Fruit fly (Drosophila melanogaster) whole organism, embryonic: ENCODE data around the gene r2d2.

Experiments
- Antp ChIP-seq: fragments of 200-800 bp; sonication (Bioruptor generic); optimal IDR thresholded peaks from 3 replicates; lab custom pipeline; 2016; ENCODE audit warnings: missing biosample characterization, missing genetic modification characterization
- Bgb ChIP-seq: fragments of 200-800 bp; sonication (Bioruptor generic); IDR thresholded peaks from 2 replicates; pipeline ENCODE4 v1.3.6; 2022; ENCODE audit warnings: missing biosample characterization, missing genetic modification characterization; ENCODE audit not compliant: partially characterized antibody
- CG10267 ChIP-seq: fragments of 200-800 bp; sonication (Bioruptor generic); optimal IDR thresholded peaks from 2 replicates; lab custom pipeline; 2018; ENCODE audit warnings: missing biosample characterization, mild to moderate bottlenecking, missing genetic modification characterization, moderate library complexity
- CG10366 ChIP-seq: fragments of 200-800 bp; sonication (Bioruptor generic); IDR thresholded peaks from 2 replicates; pipeline ENCODE4 v1.3.6; 2022; ENCODE audit warnings: missing biosample characterization, missing genetic modification characterization
- CG10543 ChIP-seq: fragments of 200-800 bp; sonication (Bioruptor generic); optimal IDR thresholded peaks from 3 replicates; lab custom pipeline; 2017; ENCODE audit warnings: missing biosample characterization, mild to moderate bottlenecking, missing genetic modification characterization, moderate library complexity
- CG10654 ChIP-seq: fragments of 200-800 bp; sonication (Bioruptor generic); optimal IDR thresholded peaks from 2 replicates; lab custom pipeline; 2016; ENCODE audit warnings: missing biosample characterization, missing genetic modification characterization
- CG11456 ChIP-seq: fragments of 200-800 bp; sonication (Bioruptor generic); IDR thresholded peaks from 3 replicates; pipeline ENCODE4 v1.3.6; 2022; ENCODE audit warnings: missing biosample characterization, missing genetic modification characterization
- CG12744 ChIP-seq: fragments of 200-800 bp; sonication (Bioruptor generic); optimal IDR thresholded peaks from 2 replicates; lab custom pipeline; 2016; ENCODE audit warnings: missing biosample characterization, missing genetic modification characterization
- CG13424 ChIP-seq: fragments of 200-800 bp; sonication (Bioruptor generic); optimal IDR thresholded peaks from 2 replicates; lab custom pipeline; 2019; ENCODE audit warnings: missing biosample characterization, mild to moderate bottlenecking, missing genetic modification characterization, moderate library complexity
- CG15011 ChIP-seq: fragments of 200-800 bp; sonication (Bioruptor generic); optimal IDR thresholded peaks from 3 replicates; lab custom pipeline; 2018; ENCODE audit warnings: missing biosample characterization, mild to moderate bottlenecking, missing genetic modification characterization
- CG15514 ChIP-seq: fragments of 200-800 bp; sonication (Bioruptor generic); optimal IDR thresholded peaks from 3 replicates; lab custom pipeline; 2017; ENCODE audit warnings: missing biosample characterization, missing genetic modification characterization, mild to moderate bottlenecking, moderate library complexity, missing genetic modification reagents
- CG31365 ChIP-seq: fragments of 200-800 bp; sonication (Bioruptor generic); optimal IDR thresholded peaks from 2 replicates; lab custom pipeline; 2018; ENCODE audit warnings: missing biosample characterization, mild to moderate bottlenecking, missing genetic modification characterization
- CG3407 ChIP-seq: fragments of 200-800 bp; sonication (Bioruptor generic); optimal IDR thresholded peaks from 2 replicates; lab custom pipeline; 2018; ENCODE audit warnings: missing biosample characterization, mild to moderate bottlenecking, missing genetic modification characterization
- CG3726 ChIP-seq: fragments of 200-800 bp; sonication (Bioruptor generic); IDR thresholded peaks from 3 replicates; pipeline ENCODE4, ENCODE4 v1.3.6; 2022; ENCODE audit warnings: missing biosample characterization, missing genetic modification characterization
- CG4707 ChIP-seq: fragments of 200-800 bp; sonication (Bioruptor generic); optimal IDR thresholded peaks from 2 replicates; lab custom pipeline; 2018; ENCODE audit warnings: missing biosample characterization, mild to moderate bottlenecking, missing genetic modification characterization, moderate library complexity
- CG5180 ChIP-seq: fragments of 200-800 bp; sonication (Bioruptor generic); optimal IDR thresholded peaks from 3 replicates; lab custom pipeline; 2017; ENCODE audit warnings: missing biosample characterization, missing genetic modification characterization, mild to moderate bottlenecking, moderate library complexity, missing genetic modification reagents
- CG6272 ChIP-seq: fragments of 200-800 bp; sonication (Bioruptor generic); IDR thresholded peaks from 2 replicates; pipeline ENCODE4 v1.3.6; 2022; ENCODE audit warnings: missing biosample characterization, missing genetic modification characterization
- CG9609 ChIP-seq: fragments of 200-800 bp; sonication (Bioruptor generic); optimal IDR thresholded peaks from 3 replicates; lab custom pipeline; 2016; ENCODE audit warnings: missing biosample characterization, missing genetic modification characterization
- Dek ChIP-seq: fragments of 200-800 bp; sonication (Bioruptor generic); optimal IDR thresholded peaks from 3 replicates; lab custom pipeline; 2019; ENCODE audit warnings: missing biosample characterization, mild to moderate bottlenecking, missing genetic modification characterization, moderate library complexity
- E2f2 ChIP-seq: fragments of 200-800 bp; sonication (Bioruptor generic); IDR thresholded peaks from 2 replicates; pipeline ENCODE4 v1.3.6; 2022; ENCODE audit warnings: missing biosample characterization, missing genetic modification characterization
- Eip74EF ChIP-seq, 2 experiments: fragments of 200-800 bp in 1 of 2; fragments of >200 bp in 1 of 2; sonication (Bioruptor generic) in 1 of 2; optimal IDR thresholded peaks; 2 replicates each; lab custom pipeline; 2017 to 2019; ENCODE audit warnings: missing biosample characterization in 2 of 2, missing genetic modification characterization in 2 of 2, mild to moderate bottlenecking in 1 of 2, moderate library complexity in 1 of 2
- Ets97D ChIP-seq: fragments of 200-800 bp; sonication (Bioruptor generic); optimal IDR thresholded peaks from 3 replicates; lab custom pipeline; 2016; ENCODE audit warnings: missing biosample characterization, missing genetic modification characterization
- Hr3 ChIP-seq: fragments of 200-800 bp; sonication (Bioruptor generic); optimal IDR thresholded peaks from 3 replicates; lab custom pipeline; 2016; ENCODE audit warnings: missing biosample characterization, missing genetic modification characterization
- MESR4 ChIP-seq: fragments of 200-800 bp; sonication (Bioruptor generic); optimal IDR thresholded peaks from 2 replicates; lab custom pipeline; 2018; ENCODE audit warnings: missing biosample characterization, mild to moderate bottlenecking, missing genetic modification characterization, moderate library complexity
- Myb ChIP-seq: fragments of 200-800 bp; sonication (Bioruptor generic); optimal IDR thresholded peaks from 2 replicates; lab custom pipeline; 2016; ENCODE audit warnings: missing biosample characterization, missing genetic modification characterization
- NFAT ChIP-seq: fragments of 200-800 bp; sonication (Bioruptor generic); IDR thresholded peaks from 2 replicates; pipeline ENCODE4 v1.3.6; 2022; ENCODE audit warnings: missing biosample characterization, missing genetic modification characterization
- PHDP ChIP-seq: fragments of 200-800 bp; sonication (Bioruptor generic); optimal IDR thresholded peaks from 3 replicates; lab custom pipeline; 2018; ENCODE audit warnings: missing biosample characterization, mild to moderate bottlenecking, missing genetic modification characterization, moderate library complexity
- Rfx ChIP-seq: fragments of 200-800 bp; sonication (Bioruptor generic); IDR thresholded peaks from 2 replicates; pipeline ENCODE4 v1.3.6; 2022; ENCODE audit warnings: missing biosample characterization, missing genetic modification characterization
- Spps ChIP-seq: fragments of 200-800 bp; sonication (Bioruptor generic); optimal IDR thresholded peaks from 2 replicates; lab custom pipeline; 2018; ENCODE audit warnings: missing biosample characterization, mild to moderate bottlenecking, missing genetic modification characterization
- bsh ChIP-seq, 2 experiments: fragments of 200-800 bp; sonication (Bioruptor generic); optimal IDR thresholded peaks; 2 replicates each; lab custom pipeline; 2017 to 2018; ENCODE audit warnings: mild to moderate bottlenecking in 2 of 2, missing biosample characterization in 2 of 2, missing genetic modification characterization in 2 of 2, moderate library complexity in 1 of 2
- cad ChIP-seq: fragments of >200 bp; optimal IDR thresholded peaks from 2 replicates; lab custom pipeline; 2017; ENCODE audit warnings: missing biosample characterization, missing genetic modification characterization
- dan ChIP-seq: fragments of 200-800 bp; sonication (Bioruptor generic); IDR thresholded peaks from 2 replicates; pipeline ENCODE4 v1.3.6; 2022; ENCODE audit warnings: missing biosample characterization, missing genetic modification characterization
- dati ChIP-seq: fragments of 200-800 bp; sonication (Bioruptor generic); IDR thresholded peaks from 2 replicates; pipeline ENCODE4 v1.3.6; 2022; ENCODE audit warnings: missing biosample characterization, missing genetic modification characterization
- ftz-f1 ChIP-seq: fragments of 200-800 bp; sonication (Bioruptor generic); optimal IDR thresholded peaks from 2 replicates; lab custom pipeline; 2016; ENCODE audit warnings: missing biosample characterization, missing genetic modification characterization
- gcm ChIP-seq: fragments of 200-800 bp; sonication (Bioruptor generic); optimal IDR thresholded peaks from 2 replicates; lab custom pipeline; 2019; ENCODE audit warnings: missing biosample characterization, mild to moderate bottlenecking, missing genetic modification characterization, moderate library complexity
- gem ChIP-seq: fragments of 200-800 bp; sonication (Bioruptor generic); optimal IDR thresholded peaks from 2 replicates; lab custom pipeline; 2019; ENCODE audit warnings: missing biosample characterization, mild to moderate bottlenecking, missing genetic modification characterization, moderate library complexity
- hbn ChIP-seq: fragments of 200-800 bp; sonication (Bioruptor generic); IDR thresholded peaks from 2 replicates; pipeline ENCODE4 v1.3.6; 2022; ENCODE audit warnings: missing biosample characterization, missing genetic modification characterization; ENCODE audit not compliant: partially characterized antibody
- hkb ChIP-seq, 2 experiments: fragments of 200-800 bp in 1 of 2; fragments of >200 bp in 1 of 2; sonication (Bioruptor generic) in 1 of 2; IDR thresholded peaks in 1 of 2; optimal IDR thresholded peaks in 1 of 2; 2 replicates each; pipeline versions ENCODE4 v1.3.6 to Lab custom; 2017 to 2022; ENCODE audit warnings: missing biosample characterization in 1 of 2, missing genetic modification characterization in 1 of 2
- inv ChIP-seq: fragments of 200-800 bp; sonication (Bioruptor generic); IDR thresholded peaks from 2 replicates; pipeline ENCODE4 v1.3.6; 2022; ENCODE audit warnings: missing biosample characterization, missing genetic modification characterization; ENCODE audit not compliant: partially characterized antibody
- klu ChIP-seq: fragments of 200-800 bp; sonication (Bioruptor generic); IDR thresholded peaks from 2 replicates; pipeline ENCODE4 v1.3.6; 2022; ENCODE audit warnings: missing biosample characterization, missing genetic modification characterization
- p53 ChIP-seq: fragments of 200-800 bp; sonication (Bioruptor generic); optimal IDR thresholded peaks from 2 replicates; lab custom pipeline; 2016; ENCODE audit warnings: missing biosample characterization, missing genetic modification characterization
- pho ChIP-seq: fragments of 200-800 bp; sonication (Bioruptor generic); optimal IDR thresholded peaks from 2 replicates; lab custom pipeline; 2016; ENCODE audit warnings: missing biosample characterization, missing genetic modification characterization
- psq ChIP-seq: fragments of 200-800 bp; sonication (Bioruptor generic); optimal IDR thresholded peaks from 2 replicates; lab custom pipeline; 2017; ENCODE audit warnings: missing biosample characterization, missing genetic modification characterization
- repo ChIP-seq: fragments of 200-800 bp; sonication (Bioruptor generic); optimal IDR thresholded peaks from 2 replicates; lab custom pipeline; 2016; ENCODE audit warnings: missing biosample characterization, missing genetic modification characterization
- scrt ChIP-seq: fragments of 200-800 bp; sonication (Bioruptor generic); optimal IDR thresholded peaks from 2 replicates; lab custom pipeline; 2018; ENCODE audit warnings: missing biosample characterization, mild to moderate bottlenecking, missing genetic modification characterization, moderate library complexity
- sens ChIP-seq: fragments of 200-800 bp; sonication (Bioruptor generic); peaks from one replicate; lab custom pipeline; 2016; ENCODE audit warnings: missing biosample characterization, missing genetic modification characterization
- twi ChIP-seq: fragments of 200-800 bp; optimal IDR thresholded peaks from 2 replicates; lab custom pipeline; 2019; ENCODE audit warnings: missing biosample characterization, mild to moderate bottlenecking, missing genetic modification characterization, moderate library complexity
- vfl ChIP-seq: fragments of 200-800 bp; sonication (Bioruptor generic); optimal IDR thresholded peaks from 2 replicates; lab custom pipeline; 2016; ENCODE audit warnings: missing biosample characterization, missing genetic modification characterization
- zfh1 ChIP-seq: fragments of 200-800 bp; sonication (Bioruptor generic); IDR thresholded peaks from 3 replicates; pipeline ENCODE4 v1.3.6; 2022; ENCODE audit warnings: missing biosample characterization, missing genetic modification characterization

r2d2 gene

DNA sequence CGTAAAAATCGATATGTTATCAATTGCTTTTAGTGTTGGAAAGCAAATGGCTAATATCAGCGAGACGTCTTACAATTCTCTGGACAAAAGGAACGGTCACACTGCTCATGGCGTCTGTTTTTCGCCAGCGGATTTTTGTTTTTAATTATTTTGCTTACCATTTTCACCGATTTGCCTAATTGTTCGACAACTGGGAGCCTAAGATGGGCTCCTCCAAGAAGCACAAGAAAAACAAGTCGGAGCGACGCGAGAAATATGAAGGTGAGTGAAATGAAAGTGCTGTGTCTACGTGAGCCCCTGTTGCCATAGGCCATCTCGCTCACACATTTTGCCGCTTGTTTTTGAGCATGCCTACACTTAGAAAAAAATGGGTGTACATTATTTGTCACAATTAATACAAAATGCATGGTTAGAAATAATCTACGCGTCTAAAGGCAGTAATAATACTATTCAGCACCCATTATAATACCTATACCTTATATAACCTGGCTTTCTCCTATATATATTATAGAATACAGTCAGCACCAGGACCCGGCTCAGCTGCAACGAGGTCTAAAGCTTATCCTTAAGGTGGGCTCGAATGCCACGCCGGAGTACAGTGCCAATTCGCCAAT lies 17.1 kb upstream of the r2d2 start, which contains the start of gene Brd7-9 (continued):
- peak; percentile 52 for TF ChIP-seq Antp (GFP tag; lab: Kevin White, UChicago)
- peak; percentile 76 for TF ChIP-seq E2f2 (GFP tag; lab: Robert Waterston, UW)
- peak; percentile 48 for TF ChIP-seq CG31365 (tag; lab: Kevin White, UChicago)
- peak; percentile 14 for TF ChIP-seq Ets97D (GFP tag; lab: Kevin White, UChicago)
- peak; percentile 79 for TF ChIP-seq PHDP (tag; lab: Kevin White, UChicago)
- peak; percentile 41 for TF ChIP-seq CG5180 (GFP tag; lab: Kevin White, UChicago)
- TF ChIP-seq CG10267: peak; percentile 96
- TF ChIP-seq CG6272 (GFP tag; lab: Robert Waterston, UW): no peak
- peak; percentile 37 for TF ChIP-seq Dek (tag; lab: Kevin White, UChicago)
- TF ChIP-seq repo (GFP tag; lab: Kevin White, UChicago): peak; percentile 15
- TF ChIP-seq dati (GFP tag; lab: Robert Waterston, UW): peak; percentile 80
- peak; percentile 55 for TF ChIP-seq pho (GFP tag; lab: Kevin White, UChicago)
- peak; percentile 48 for TF ChIP-seq CG4707 (GFP tag; lab: Kevin White, UChicago)
- TF ChIP-seq CG12744 (GFP tag; lab: Kevin White, UChicago): peak; percentile 43
- no peak for TF ChIP-seq vfl (GFP tag; lab: Kevin White, UChicago)
- no peak for TF ChIP-seq p53
- no peak for TF ChIP-seq twi (tag; lab: Kevin White, UChicago)
- peak; percentile 72; the same call in 1 of the 3 replicates for TF ChIP-seq CG3726
- peak in 1 of 2 experiments; percentile 76 for TF ChIP-seq bsh (GFP tag; optimal IDR thresholded peaks at IDR 0.05; lab: Kevin White, UChicago)
- TF ChIP-seq inv (GFP tag; lab: Robert Waterston, UW): peak; percentile 30; the same call in 1 of the 2 replicates
- peak; percentile 71 for TF ChIP-seq CG10654 (GFP tag; lab: Kevin White, UChicago)
- peak; percentile 80 for TF ChIP-seq zfh1
- peak; percentile 57 for TF ChIP-seq CG15514 (GFP tag; lab: Kevin White, UChicago)
- TF ChIP-seq hbn (GFP tag; lab: Robert Waterston, UW): no peak; the same call in 1 of the 2 replicates
- peak; percentile 54 for TF ChIP-seq CG13424 (tag; lab: Kevin White, UChicago)
- TF ChIP-seq cad: no peak
- TF ChIP-seq NFAT: peak; percentile 84
- TF ChIP-seq scrt (GFP tag; lab: Kevin White, UChicago): peak; percentile 44
- peak; percentile 73 for TF ChIP-seq CG10366 (GFP tag; lab: Robert Waterston, UW)
- peak; percentile 39 for TF ChIP-seq CG9609 (GFP tag; lab: Kevin White, UChicago)
- peak; percentile 62 for TF ChIP-seq gcm (GFP tag; lab: Kevin White, UChicago)
- peak; percentile 81 for TF ChIP-seq gem
- no peak for TF ChIP-seq psq (GFP tag; lab: Kevin White, UChicago)
- peak; percentile 49 for TF ChIP-seq Hr3 (GFP tag; lab: Kevin White, UChicago)
- TF ChIP-seq Myb (GFP tag; lab: Kevin White, UChicago): no peak
- peak; percentile 94 for TF ChIP-seq sens (GFP tag; lab: Kevin White, UChicago)
- TF ChIP-seq hkb (optimal IDR thresholded peaks at IDR 0.05; lab: Kevin White, UChicago): no peak
- peak; percentile 91 for TF ChIP-seq hkb (GFP tag; IDR thresholded peaks at IDR 0.05; lab: Robert Waterston, UW)
- peak; percentile 45 for TF ChIP-seq CG15011 (GFP tag; lab: Kevin White, UChicago)
- no peak for TF ChIP-seq ftz-f1 (GFP tag; lab: Kevin White, UChicago)
- TF ChIP-seq dan: no peak
- TF ChIP-seq klu (GFP tag; lab: Robert Waterston, UW): peak; percentile 47; the same call in 1 of the 2 replicates
- TF ChIP-seq Bgb (GFP tag; lab: Robert Waterston, UW): peak; percentile 52; the same call in 1 of the 2 replicates
- peak; percentile 6 for TF ChIP-seq Spps (tag; lab: Kevin White, UChicago)
- TF ChIP-seq Eip74EF (GFP tag; optimal IDR thresholded peaks at IDR 0.05; lab: Kevin White, UChicago): peak in 1 of 2 experiments; percentile 64
- TF ChIP-seq CG10543: no peak
- TF ChIP-seq Rfx (GFP tag; lab: Robert Waterston, UW): peak; percentile 87
- peak; percentile 98 for TF ChIP-seq MESR4 (GFP tag; lab: Kevin White, UChicago)
- peak; percentile 33 for TF ChIP-seq CG3407 (GFP tag; lab: Kevin White, UChicago)
- TF ChIP-seq CG11456 (GFP tag; lab: Robert Waterston, UW): peak; percentile 82
